Worm (Caenorhabditis elegans): ENCODE measurements around the gene ZK1128.7.

DNA sequence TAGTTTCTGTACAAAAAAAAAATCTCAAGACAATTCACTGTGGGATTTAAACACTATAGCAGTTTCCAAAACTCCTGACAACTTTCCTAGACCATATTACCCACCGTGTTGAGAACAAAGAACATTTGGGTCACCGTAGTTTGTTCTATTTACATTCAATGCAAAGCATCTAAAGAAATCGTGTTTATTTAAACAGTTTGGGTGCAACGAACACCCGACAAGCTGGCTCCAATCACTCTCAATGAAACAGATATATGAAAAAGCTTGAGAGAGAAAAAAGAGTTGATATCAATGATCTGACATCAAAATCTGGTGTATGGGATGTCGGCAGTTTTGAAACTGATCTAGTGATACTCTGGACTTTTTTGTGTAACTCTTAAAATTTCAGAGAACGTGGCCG is 18.2 kb downstream of the ZK1128.7 start:
- TF ChIP-seq ztf-26 (tag; optimal IDR thresholded peaks at IDR 0.05) (no peak), pha-4 (tag; optimal IDR thresholded peaks at IDR 0.05) (no peak), mel-28 (tag; optimal IDR thresholded peaks at IDR 0.05; ENCODE audit: borderline replicate concordance) (no peak), ceh-58 (GFP tag; IDR thresholded peaks at IDR 0.05) (no peak), hlh-26 (GFP tag; conservative IDR thresholded peaks at IDR 0.05) (no peak), B0019.2 (GFP tag; conservative IDR thresholded peaks at IDR 0.05) (no peak), ama-1 (optimal IDR thresholded peaks at IDR 0.05) (no peak), ama-1 (GFP tag; optimal IDR thresholded peaks at IDR 0.05) (no peak), fkh-3 (tag; optimal IDR thresholded peaks at IDR 0.05) (no peak), F57A8.1 (GFP tag; optimal IDR thresholded peaks at IDR 0.05) (no peak), ccch-3 (GFP tag; optimal IDR thresholded peaks at IDR 0.05) (no peak), tbp1 (GFP tag; optimal IDR thresholded peaks at IDR 0.05) (no peak), lin-26 (GFP tag; IDR thresholded peaks at IDR 0.05) (no peak), B0336.3 (GFP tag; IDR thresholded peaks at IDR 0.05) (no peak), F49E8.2 (tag; optimal IDR thresholded peaks at IDR 0.05; ENCODE audit: insufficient read depth) (no peak)
